Worm (Caenorhabditis elegans) whole organism, L2 larva: ENCODE measurements around the gene R01E6.2.

Experiments
- F13H6.1 ChIP-seq: sonication (generic microtip); optimal IDR thresholded peaks from 2 replicates; lab custom pipeline; 2016; ENCODE audit warnings: missing genetic modification characterization, missing compliant biosample characterization
- R02D3.7 ChIP-seq: fragments of 150-350 bp; optimal IDR thresholded peaks from 2 replicates; lab custom pipeline; 2014; ENCODE audit warnings: missing biosample characterization, missing genetic modification characterization
- dmd-4 ChIP-seq: sonication (generic microtip); optimal IDR thresholded peaks from 2 replicates; lab custom pipeline; 2017; ENCODE audit warnings: missing biosample characterization, missing genetic modification characterization
- elt-1 ChIP-seq: fragments of 150-350 bp; optimal IDR thresholded peaks from 2 replicates; lab custom pipeline; 2014; ENCODE audit warnings: missing biosample characterization, missing genetic modification characterization
- lin-39 ChIP-seq: fragments of 150-350 bp; optimal IDR thresholded peaks from 2 replicates; lab custom pipeline; 2014; ENCODE audit warnings: missing biosample characterization, missing genetic modification reagents, missing genetic modification characterization
- lsy-2 ChIP-seq, 2 experiments: fragments of 150-350 bp in 1 of 2; sonication (generic microtip) in 1 of 2; optimal IDR thresholded peaks; 2 replicates each; lab custom pipeline; 2014 to 2017; ENCODE audit warnings: missing biosample characterization in 2 of 2, missing genetic modification characterization in 2 of 2
- mab-5 ChIP-seq: fragments of 150-350 bp; optimal IDR thresholded peaks from 2 replicates; lab custom pipeline; 2014; ENCODE audit warnings: missing biosample characterization, missing genetic modification characterization
- mdl-1 ChIP-seq, 2 experiments: fragments of 150-350 bp in 1 of 2; sonication (generic microtip) in 1 of 2; optimal IDR thresholded peaks; 2 replicates each; lab custom pipeline; 2017; ENCODE audit warnings: missing biosample characterization in 2 of 2, missing genetic modification characterization in 2 of 2
- nhr-23 ChIP-seq: fragments of 150-350 bp; optimal IDR thresholded peaks from 2 replicates; lab custom pipeline; 2014; ENCODE audit warnings: missing biosample characterization, missing genetic modification reagents, missing genetic modification characterization
- nhr-237 ChIP-seq: fragments of 150-350 bp; optimal IDR thresholded peaks from 2 replicates; lab custom pipeline; 2014; ENCODE audit warnings: missing biosample characterization, missing genetic modification characterization
- nhr-6 ChIP-seq: fragments of 150-350 bp; optimal IDR thresholded peaks from 2 replicates; lab custom pipeline; 2014; ENCODE audit warnings: missing biosample characterization, missing genetic modification characterization
- unc-39 ChIP-seq: fragments of 150-350 bp; optimal IDR thresholded peaks from 2 replicates; lab custom pipeline; 2014; ENCODE audit warnings: missing biosample characterization, missing genetic modification characterization

ce11 chrX:13589735-13590134 lies 23.4 kb upstream of the R01E6.2 start, which contains the start of gene col-9:
- TF ChIP-seq unc-39 (no peak), lsy-2 (tag; optimal IDR thresholded peaks at IDR 0.05; lab: Kevin White, UChicago) (no peak), nhr-237 (tag; lab: Kevin White, UChicago) (no peak), lin-39 (tag; lab: Kevin White, UChicago) (no peak), dmd-4 (tag; lab: Kevin White, UChicago) (no peak), nhr-6 (tag; lab: Kevin White, UChicago) (no peak), elt-1 (tag; lab: Kevin White, UChicago) (no peak), mdl-1 (tag; optimal IDR thresholded peaks at IDR 0.05; lab: Kevin White, UChicago) (no peak), mab-5 (no peak), R02D3.7 (tag; lab: Kevin White, UChicago) (no peak), nhr-23 (tag; lab: Kevin White, UChicago) (no peak), F13H6.1 (tag; lab: Kevin White, UChicago) (no peak)
